Fruit fly (Drosophila melanogaster) ovary, adult (tissue): ENCODE results near the gene CG17378.
A peak's percentile ranks its signal among the peaks of the same experiment; 100 is the strongest.

Experiments used
- CG17801 ChIP-seq: fragments of 200-800 bp; optimal IDR thresholded peaks from 2 replicates; lab custom pipeline; 2019; ENCODE audit warnings: missing biosample characterization, mild to moderate bottlenecking, missing genetic modification characterization, moderate library complexity; ENCODE audit not compliant: partially characterized antibody

The CG17378 gene

dm6 chr2L:6787973-6788368 is 14.1 kb downstream of the CG17378 start:
- TF ChIP-seq CG17801 (GFP tag; lab: Kevin White, UChicago) = no peak

- TF ChIP-seq CG17801 (GFP tag; lab: Kevin White, UChicago) = no peak
Observed at dm6 chr2L:6789358-6789757, 15.5 kb downstream of the CG17378 start.

dm6 chr2L:6791845-6792443 is 18.1 kb downstream of the CG17378 start:
- peak; percentile 12 for TF ChIP-seq CG17801 (GFP tag; lab: Kevin White, UChicago)

- no peak for TF ChIP-seq CG17801 (GFP tag; lab: Kevin White, UChicago)
Observed at dm6 chr2L:6793763-6794417, 20.0 kb downstream of the CG17378 start.

- peak; percentile 7 for TF ChIP-seq CG17801 (GFP tag; lab: Kevin White, UChicago)
Observed at dm6 chr2L:6794418-6794793, 20.6 kb downstream of the CG17378 start.

dm6 chr2L:6794956-6795522 is 21.2 kb downstream of the CG17378 start:
- TF ChIP-seq CG17801 (GFP tag; lab: Kevin White, UChicago) = no peak

dm6 chr2L:6797408-6797807 is 23.6 kb downstream of the CG17378 start:
- TF ChIP-seq CG17801 (GFP tag; lab: Kevin White, UChicago) = no peak

dm6 chr2L:6798762-6799246 is 25.0 kb downstream of the CG17378 start, which contains the start of the genes nrv2 and CG43610:
Gene nrv2 (minus strand): TSS chr2L:6798862.
Gene CG43610 (plus strand): TSS chr2L:6799196.
- TF ChIP-seq CG17801 (GFP tag; lab: Kevin White, UChicago) = no peak

- no peak for TF ChIP-seq CG17801 (GFP tag; lab: Kevin White, UChicago)
Observed at dm6 chr2L:6799551-6799950, 25.7 kb downstream of the CG17378 start.

- no peak for TF ChIP-seq CG17801 (GFP tag; lab: Kevin White, UChicago)
Observed at dm6 chr2L:6800794-6801193, 27.0 kb downstream of the CG17378 start, which contains the start of gene CG17376. Gene CG17376 (minus strand): TSS chr2L:6800894.

- TF ChIP-seq CG17801 (GFP tag; lab: Kevin White, UChicago) = no peak
Observed at dm6 chr2L:6802740-6803139, 28.9 kb downstream of the CG17378 start, which contains the start of the genes CG17377 and Daao2. Gene CG17377 (minus strand): TSS chr2L:6802840. Gene Daao2 (plus strand): TSS chr2L:6803011.

- no peak for TF ChIP-seq CG17801 (GFP tag; lab: Kevin White, UChicago)
Observed at dm6 chr2L:6805783-6806182, 31.9 kb downstream of the CG17378 start, which contains the start of gene CG17375. Gene CG17375 (minus strand): TSS chr2L:6805792.

dm6 chr2L:6817493-6817892 is 43.7 kb downstream of the CG17378 start:
- no peak for TF ChIP-seq CG17801 (GFP tag; lab: Kevin White, UChicago)

dm6 chr2L:6818357-6818756 is 44.5 kb downstream of the CG17378 start:
- TF ChIP-seq CG17801 (GFP tag; lab: Kevin White, UChicago) = no peak

- TF ChIP-seq CG17801 (GFP tag; lab: Kevin White, UChicago) = no peak
Observed at dm6 chr2L:6819230-6820049, 45.6 kb downstream of the CG17378 start.
